Worm (Caenorhabditis elegans) whole organism, mixed stage, embryonic: ENCODE results near the gene vem-1.

Experiments used
- ces-1 ChIP-seq: fragments of 150-350 bp; optimal IDR thresholded peaks from 2 replicates; lab custom pipeline; 2014; ENCODE audit warnings: missing biosample characterization, missing genetic modification reagents, missing genetic modification characterization
- lin-13 ChIP-seq: fragments of 150-350 bp; optimal IDR thresholded peaks from 2 replicates; lab custom pipeline; 2014; ENCODE audit warnings: missing biosample characterization, missing genetic modification characterization
- lsy-2 ChIP-seq: fragments of 150-350 bp; optimal IDR thresholded peaks from 2 replicates; lab custom pipeline; 2014; ENCODE audit warnings: missing biosample characterization, missing genetic modification characterization
- mep-1 ChIP-seq: fragments of 150-350 bp; optimal IDR thresholded peaks from 2 replicates; lab custom pipeline; 2017; ENCODE audit warnings: missing biosample characterization, missing genetic modification reagents, missing genetic modification characterization, inconsistent platforms
- nhr-28 ChIP-seq: fragments of 150-350 bp; optimal IDR thresholded peaks from 2 replicates; lab custom pipeline; 2014; ENCODE audit warnings: missing biosample characterization, missing genetic modification characterization
- nhr-76 ChIP-seq: sonication (generic microtip); optimal IDR thresholded peaks from 2 replicates; lab custom pipeline; 2017; ENCODE audit warnings: missing biosample characterization, missing genetic modification characterization
- snpc-4 ChIP-seq: fragments of 150-350 bp; optimal IDR thresholded peaks from 2 replicates; lab custom pipeline; 2014; ENCODE audit warnings: missing biosample characterization, missing genetic modification characterization
- unc-120 ChIP-seq: sonication (generic microtip); optimal IDR thresholded peaks from 2 replicates; lab custom pipeline; 2017; ENCODE audit warnings: missing genetic modification characterization, missing compliant biosample characterization; ENCODE audit not compliant: poor library complexity, severe bottlenecking
- unc-39 ChIP-seq: fragments of 150-350 bp; optimal IDR thresholded peaks from 2 replicates; lab custom pipeline; 2014; ENCODE audit warnings: missing biosample characterization, missing genetic modification characterization
- ztf-11 ChIP-seq: fragments of 150-350 bp; optimal IDR thresholded peaks from 2 replicates; lab custom pipeline; 2014; ENCODE audit warnings: missing biosample characterization, missing genetic modification characterization

ce11 chrX:8116157-8116556 lies 27.8 kb upstream of the vem-1 start, which contains the start of gene hlh-8:
- no peak for TF ChIP-seq nhr-76 (tag; lab: Kevin White, UChicago)
- no peak for TF ChIP-seq lin-13
- TF ChIP-seq ztf-11 (tag; lab: Kevin White, UChicago), result no peak
- TF ChIP-seq mep-1, result no peak
- no peak for TF ChIP-seq unc-120 (tag; lab: Kevin White, UChicago)
- no peak for TF ChIP-seq snpc-4 (tag; lab: Kevin White, UChicago)
- no peak for TF ChIP-seq nhr-28 (tag; lab: Kevin White, UChicago)
- no peak for TF ChIP-seq lsy-2
- TF ChIP-seq unc-39 (tag; lab: Kevin White, UChicago), result no peak
- TF ChIP-seq ces-1 (GFP tag; lab: Kevin White, UChicago), result no peak
